Worm (Caenorhabditis elegans): ENCODE data around the gene F02D8.9.

F02D8.9 gene

DNA sequence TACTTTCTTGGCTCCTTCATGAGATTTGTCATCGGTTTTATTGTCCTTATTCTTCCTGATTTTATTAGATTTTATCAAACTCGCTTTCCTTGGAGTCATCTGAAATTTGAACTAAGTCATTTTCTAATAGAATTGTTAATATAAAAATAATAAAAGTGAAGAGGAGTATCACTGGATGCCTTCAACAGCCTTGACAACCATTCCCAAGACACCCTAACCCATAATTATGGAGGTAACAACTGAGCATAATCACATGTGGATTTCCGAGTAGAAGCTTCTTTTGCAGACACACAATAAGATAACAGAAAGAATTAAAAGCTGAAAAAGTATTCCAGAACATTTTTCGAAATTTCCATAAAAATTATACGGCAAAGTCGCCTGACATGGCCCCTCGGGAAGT, at the start of gene F02D8.9:
F02D8.9 (minus strand) TSS at position 101 of the 400 bp plus-strand sequence.
- TF ChIP-seq ceh-43 (GFP tag; optimal IDR thresholded peaks at IDR 0.05) (no peak), ham-2 (GFP tag; optimal IDR thresholded peaks at IDR 0.05) (no peak), blmp-1 (tag; optimal IDR thresholded peaks at IDR 0.05) (no peak), bed-3 (GFP tag; optimal IDR thresholded peaks at IDR 0.05) (no peak), zip-8 (tag; optimal IDR thresholded peaks at IDR 0.05) (no peak), mab-5 (tag; optimal IDR thresholded peaks at IDR 0.05) (no peak), ceh-39 (tag; optimal IDR thresholded peaks at IDR 0.05) (no peak), lsy-2 (tag; optimal IDR thresholded peaks at IDR 0.05) (no peak), flh-1 (GFP tag; optimal IDR thresholded peaks at IDR 0.05) (no peak)

DNA sequence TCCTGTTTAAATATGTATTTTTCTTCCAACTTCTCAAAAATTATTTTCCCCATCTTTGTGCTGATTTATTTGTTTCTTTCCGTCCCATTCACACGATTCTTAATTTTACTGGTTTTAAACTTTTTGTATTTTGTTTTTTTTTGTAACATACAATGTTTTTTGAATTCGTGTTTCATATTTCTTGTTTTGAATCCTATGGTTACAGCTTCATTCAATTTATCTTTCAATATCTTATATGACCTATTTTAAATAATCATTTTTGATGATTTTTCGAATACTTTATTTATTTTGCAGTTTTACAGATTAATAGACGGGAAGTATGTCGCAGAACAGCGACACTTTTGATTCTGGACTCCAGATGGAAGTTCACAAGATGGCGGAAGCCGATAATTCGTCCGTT, 49.2 kb upstream of the F02D8.9 start, which contains the start of gene hrde-2:
hrde-2 (plus strand) TSS at position 301 of the 400 bp plus-strand sequence.
- TF ChIP-seq unc-39 (tag; optimal IDR thresholded peaks at IDR 0.05), result no peak
- no peak for TF ChIP-seq lsy-2 (tag; optimal IDR thresholded peaks at IDR 0.05)
- TF ChIP-seq ztf-11 (tag; optimal IDR thresholded peaks at IDR 0.05), result no peak
- TF ChIP-seq M03D4.4 (tag; optimal IDR thresholded peaks at IDR 0.05), result no peak
- no peak for TF ChIP-seq nhr-76 (tag; optimal IDR thresholded peaks at IDR 0.05)
- no peak for TF ChIP-seq lin-32 (GFP tag; optimal IDR thresholded peaks at IDR 0.05)
- TF ChIP-seq nhr-237 (tag; optimal IDR thresholded peaks at IDR 0.05), result no peak
- TF ChIP-seq hlh-1 (tag; optimal IDR thresholded peaks at IDR 0.05), result no peak
- TF ChIP-seq mls-2 (tag; optimal IDR thresholded peaks at IDR 0.05), result no peak
- TF ChIP-seq cnd-1 (tag; optimal IDR thresholded peaks at IDR 0.05), result no peak
- no peak for TF ChIP-seq mab-5 (tag; optimal IDR thresholded peaks at IDR 0.05)
- TF ChIP-seq nhr-2 (tag; optimal IDR thresholded peaks at IDR 0.05), result no peak
- no peak for TF ChIP-seq ceh-43 (GFP tag; optimal IDR thresholded peaks at IDR 0.05)
- TF ChIP-seq drap-1 (GFP tag; optimal IDR thresholded peaks at IDR 0.05), result no peak
- no peak for TF ChIP-seq mep-1 (tag; optimal IDR thresholded peaks at IDR 0.05)
- TF ChIP-seq blmp-1 (tag; optimal IDR thresholded peaks at IDR 0.05), result no peak

DNA sequence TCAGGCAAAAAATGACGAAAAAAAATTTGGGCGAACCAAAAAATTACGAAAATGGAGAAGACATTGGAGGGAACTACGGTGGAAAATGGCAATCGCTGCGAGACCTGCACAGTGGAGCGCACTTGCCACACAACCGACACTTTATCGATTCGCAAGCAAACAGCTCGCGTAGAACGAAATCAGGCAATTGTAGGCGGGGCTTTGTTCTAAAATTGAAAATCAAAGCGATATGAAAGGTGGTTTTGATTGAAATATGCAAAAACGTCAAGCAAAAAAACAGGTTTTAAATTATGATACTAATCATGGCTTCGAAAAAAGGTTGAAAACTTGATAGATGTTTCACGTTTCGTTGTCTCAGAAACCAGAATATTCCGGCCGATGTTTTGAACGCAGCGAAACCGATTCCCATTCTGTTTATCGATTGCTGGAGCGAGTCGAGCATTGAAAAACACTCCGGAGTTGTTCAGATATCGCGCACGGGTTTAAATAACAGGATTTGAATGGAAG, 46.7 kb upstream of the F02D8.9 start, which contains the start of the genes fib-1 and mut-15:
fib-1 (minus strand) TSS at position 40 of the 507 bp plus-strand sequence.
mut-15 (plus strand) TSS at position 360 of the 507 bp plus-strand sequence.
- TF ChIP-seq unc-120 (tag; optimal IDR thresholded peaks at IDR 0.05; ENCODE audit: poor library complexity, severe bottlenecking) (peak; percentile 94), unc-39 (tag; optimal IDR thresholded peaks at IDR 0.05) (no peak), snpc-4 (tag; optimal IDR thresholded peaks at IDR 0.05) (no peak), ceh-83 (GFP tag; optimal IDR thresholded peaks at IDR 0.05) (peak; percentile 51), sptf-1 (tag; optimal IDR thresholded peaks at IDR 0.05) (peak; percentile 86), mls-2 (tag; optimal IDR thresholded peaks at IDR 0.05) (peak; percentile 80), ceh-43 (GFP tag; optimal IDR thresholded peaks at IDR 0.05) (no peak), nhr-28 (tag; optimal IDR thresholded peaks at IDR 0.05) (peak; percentile 9), blmp-1 (tag; optimal IDR thresholded peaks at IDR 0.05) (no peak), zip-8 (tag; optimal IDR thresholded peaks at IDR 0.05) (no peak), ces-1 (GFP tag; optimal IDR thresholded peaks at IDR 0.05) (no peak), tbx-8 (GFP tag; optimal IDR thresholded peaks at IDR 0.05) (peak; percentile 21), hlh-1 (tag; optimal IDR thresholded peaks at IDR 0.05) (no peak), bed-3 (GFP tag; optimal IDR thresholded peaks at IDR 0.05) (peak; percentile 32), sem-2 (GFP tag; optimal IDR thresholded peaks at IDR 0.05) (no peak), nhr-76 (tag; optimal IDR thresholded peaks at IDR 0.05) (no peak), M03D4.4 (tag; optimal IDR thresholded peaks at IDR 0.05) (no peak), cnd-1 (tag; optimal IDR thresholded peaks at IDR 0.05) (peak; percentile 40), lin-32 (GFP tag; optimal IDR thresholded peaks at IDR 0.05) (no peak), nhr-2 (tag; optimal IDR thresholded peaks at IDR 0.05) (peak; percentile 37), nhr-12 (tag; optimal IDR thresholded peaks at IDR 0.05) (no peak), flh-1 (GFP tag; optimal IDR thresholded peaks at IDR 0.05) (no peak), lin-13 (tag; optimal IDR thresholded peaks at IDR 0.05) (peak; percentile 93), ztf-11 (tag; optimal IDR thresholded peaks at IDR 0.05) (no peak), lsy-2 (tag; optimal IDR thresholded peaks at IDR 0.05) (peak; percentile 95), mep-1 (tag; optimal IDR thresholded peaks at IDR 0.05) (peak; percentile 95), elt-1 (tag; optimal IDR thresholded peaks at IDR 0.05; ENCODE audit: borderline replicate concordance, insufficient read depth) (no peak), drap-1 (GFP tag; optimal IDR thresholded peaks at IDR 0.05) (peak; percentile 92), elt-3 (tag; optimal IDR thresholded peaks at IDR 0.05) (peak; percentile 11), nhr-237 (tag; optimal IDR thresholded peaks at IDR 0.05) (peak; percentile 93), ham-2 (GFP tag; optimal IDR thresholded peaks at IDR 0.05) (peak; percentile 15), unc-62 (GFP tag; optimal IDR thresholded peaks at IDR 0.05) (peak; percentile 4), pha-4 (tag; optimal IDR thresholded peaks at IDR 0.05) (peak; percentile 83), mab-5 (tag; optimal IDR thresholded peaks at IDR 0.05) (no peak), ceh-39 (tag; optimal IDR thresholded peaks at IDR 0.05) (peak; percentile 96)

Measured in whole organism, mixed stage, embryonic.